Fruit fly (Drosophila melanogaster) whole organism, prepupa: ENCODE results near the gene CG34247.

Source experiments
- Blimp-1 ChIP-seq: fragments of 200-800 bp; sonication (Bioruptor generic); optimal IDR thresholded peaks from 3 replicates; lab custom pipeline; 2017; ENCODE audit warnings: missing biosample characterization, missing genetic modification characterization, mild to moderate bottlenecking, moderate library complexity, missing genetic modification reagents
- CG10631 ChIP-seq: fragments of 200-800 bp; sonication (Bioruptor generic); optimal IDR thresholded peaks from 2 replicates; lab custom pipeline; 2016; ENCODE audit warnings: missing biosample characterization, missing genetic modification characterization
- CG10669 ChIP-seq: fragments of 200-800 bp; sonication (Bioruptor generic); optimal IDR thresholded peaks from 3 replicates; lab custom pipeline; 2018; ENCODE audit warnings: missing biosample characterization, mild to moderate bottlenecking, missing genetic modification characterization, moderate library complexity
- CG11294 ChIP-seq: fragments of 200-800 bp; sonication (Bioruptor generic); IDR thresholded peaks from 2 replicates; pipeline ENCODE4 v1.3.6; 2022; ENCODE audit warnings: missing biosample characterization, missing genetic modification characterization
- CG11762 ChIP-seq: fragments of 200-800 bp; sonication (Bioruptor generic); optimal IDR thresholded peaks from 3 replicates; lab custom pipeline; 2016; ENCODE audit warnings: missing biosample characterization, missing genetic modification characterization; ENCODE audit not compliant: insufficient read depth
- CG11902 ChIP-seq: fragments of 200-800 bp; sonication (Bioruptor generic); optimal IDR thresholded peaks from 3 replicates; lab custom pipeline; 2016; ENCODE audit warnings: missing biosample characterization, missing genetic modification characterization
- CG15336 ChIP-seq: fragments of 200-800 bp; sonication (Bioruptor generic); IDR thresholded peaks from 2 replicates; pipeline ENCODE4 v1.3.6; 2022; ENCODE audit warnings: missing biosample characterization, missing genetic modification characterization
- CG1621 ChIP-seq: fragments of 200-800 bp; sonication (Bioruptor generic); optimal IDR thresholded peaks from 3 replicates; lab custom pipeline; 2018; ENCODE audit warnings: missing biosample characterization, mild to moderate bottlenecking, missing genetic modification characterization
- CG16779 ChIP-seq: fragments of 200-800 bp; sonication (Bioruptor generic); optimal IDR thresholded peaks from 3 replicates; lab custom pipeline; 2017; ENCODE audit warnings: missing biosample characterization, mild to moderate bottlenecking, missing genetic modification characterization
- CG3032 ChIP-seq: fragments of 200-800 bp; optimal IDR thresholded peaks from 2 replicates; lab custom pipeline; 2019; ENCODE audit warnings: missing biosample characterization, mild to moderate bottlenecking, missing genetic modification characterization, moderate library complexity
- CG31627 ChIP-seq: fragments of 200-800 bp; sonication (Bioruptor generic); optimal IDR thresholded peaks from 3 replicates; lab custom pipeline; 2016; ENCODE audit warnings: missing biosample characterization, missing genetic modification characterization
- CG32006 ChIP-seq: fragments of 200-800 bp; sonication (Bioruptor generic); optimal IDR thresholded peaks from 3 replicates; lab custom pipeline; 2017; ENCODE audit warnings: missing biosample characterization, mild to moderate bottlenecking, missing genetic modification characterization
- CG34406 ChIP-seq: fragments of 200-800 bp; sonication (Bioruptor generic); optimal IDR thresholded peaks from 3 replicates; lab custom pipeline; 2016; ENCODE audit warnings: missing biosample characterization, missing genetic modification characterization
- CG6276 ChIP-seq: fragments of 200-800 bp; sonication (Bioruptor generic); optimal IDR thresholded peaks from 2 replicates; lab custom pipeline; 2017; ENCODE audit warnings: missing biosample characterization, mild to moderate bottlenecking, missing genetic modification characterization
- CG6792 ChIP-seq: fragments of 200-800 bp; sonication (Bioruptor generic); optimal IDR thresholded peaks from 3 replicates; lab custom pipeline; 2016; ENCODE audit warnings: missing biosample characterization, missing genetic modification characterization
- CG6808 ChIP-seq: fragments of 200-800 bp; sonication (Bioruptor generic); optimal IDR thresholded peaks from 3 replicates; lab custom pipeline; 2017; ENCODE audit warnings: missing biosample characterization, missing genetic modification characterization, mild to moderate bottlenecking, moderate library complexity, missing genetic modification reagents
- CG6854 ChIP-seq: fragments of 200-800 bp; sonication (Bioruptor generic); optimal IDR thresholded peaks from 2 replicates; lab custom pipeline; 2017; ENCODE audit warnings: missing biosample characterization, mild to moderate bottlenecking, missing genetic modification characterization
- CG7368 ChIP-seq: fragments of 200-800 bp; sonication (Bioruptor generic); optimal IDR thresholded peaks from 3 replicates; lab custom pipeline; 2016; ENCODE audit warnings: missing biosample characterization, missing genetic modification characterization
- CG8119 ChIP-seq: fragments of 200-800 bp; sonication (Bioruptor generic); IDR thresholded peaks from 3 replicates; pipeline ENCODE4 v1.3.6; 2022; ENCODE audit warnings: missing biosample characterization, missing genetic modification characterization
- CG8319 ChIP-seq: fragments of 200-800 bp; sonication (Bioruptor generic); optimal IDR thresholded peaks from 3 replicates; lab custom pipeline; 2016; ENCODE audit warnings: missing biosample characterization, missing genetic modification characterization
- CG8632 ChIP-seq: fragments of 200-800 bp; sonication (Bioruptor generic); optimal IDR thresholded peaks from 3 replicates; lab custom pipeline; 2016; ENCODE audit warnings: missing biosample characterization, missing genetic modification characterization
- CG9139 ChIP-seq: fragments of 200-800 bp; sonication (Bioruptor generic); optimal IDR thresholded peaks from 3 replicates; lab custom pipeline; 2017; ENCODE audit warnings: missing biosample characterization, mild to moderate bottlenecking, missing genetic modification characterization
- Eip75B ChIP-seq: fragments of 200-800 bp; sonication (Bioruptor generic); optimal IDR thresholded peaks from 3 replicates; lab custom pipeline; 2016; ENCODE audit warnings: missing biosample characterization, missing genetic modification characterization
- Eip78C ChIP-seq: fragments of 200-800 bp; sonication (Bioruptor generic); peaks from one replicate; lab custom pipeline; 2016; ENCODE audit warnings: missing biosample characterization, missing genetic modification characterization
- Eip93F ChIP-seq: fragments of 200-800 bp; sonication (Bioruptor generic); optimal IDR thresholded peaks from 2 replicates; lab custom pipeline; 2016; ENCODE audit warnings: missing biosample characterization, mild to moderate bottlenecking, missing genetic modification characterization
- Ets21C ChIP-seq: fragments of 200-800 bp; sonication (Bioruptor generic); optimal IDR thresholded peaks from 3 replicates; lab custom pipeline; 2016; ENCODE audit warnings: missing biosample characterization, missing genetic modification characterization
- Ets96B ChIP-seq: fragments of 200-800 bp; optimal IDR thresholded peaks from 2 replicates; lab custom pipeline; 2019; ENCODE audit warnings: missing biosample characterization, mild to moderate bottlenecking, missing genetic modification characterization, moderate library complexity
- Gug ChIP-seq: fragments of 200-800 bp; sonication (Bioruptor generic); IDR thresholded peaks from 2 replicates; pipeline ENCODE4 v1.3.6; 2022; ENCODE audit warnings: missing biosample characterization, missing genetic modification characterization
- Hr38 ChIP-seq: sonication (Bioruptor generic); optimal IDR thresholded peaks from 2 replicates; lab custom pipeline; 2016; ENCODE audit warnings: missing biosample characterization, missing genetic modification characterization
- Hr39 ChIP-seq: fragments of 200-800 bp; sonication (Bioruptor generic); optimal IDR thresholded peaks from 2 replicates; lab custom pipeline; 2016; ENCODE audit warnings: missing biosample characterization, missing genetic modification characterization
- Hr4 ChIP-seq: fragments of 200-800 bp; sonication (Bioruptor generic); optimal IDR thresholded peaks from 3 replicates; lab custom pipeline; 2016; ENCODE audit warnings: missing biosample characterization, missing genetic modification characterization
- Lpt ChIP-seq: fragments of 200-800 bp; sonication (Bioruptor generic); optimal IDR thresholded peaks from 3 replicates; lab custom pipeline; 2016; ENCODE audit warnings: missing biosample characterization, missing genetic modification characterization
- Met ChIP-seq: fragments of 200-800 bp; sonication (Bioruptor generic); optimal IDR thresholded peaks from 3 replicates; lab custom pipeline; 2016; ENCODE audit warnings: missing biosample characterization, missing genetic modification characterization
- OdsH ChIP-seq: fragments of 200-800 bp; sonication (Bioruptor generic); optimal IDR thresholded peaks from 3 replicates; lab custom pipeline; 2016; ENCODE audit warnings: missing biosample characterization, missing genetic modification characterization
- Smox ChIP-seq: fragments of 200-800 bp; sonication (Bioruptor generic); optimal IDR thresholded peaks from 3 replicates; lab custom pipeline; 2016; ENCODE audit warnings: missing biosample characterization, missing genetic modification characterization
- Sox102F ChIP-seq: fragments of 200-800 bp; sonication (Bioruptor generic); optimal IDR thresholded peaks from 2 replicates; lab custom pipeline; 2016; ENCODE audit warnings: missing biosample characterization, mild to moderate bottlenecking, missing genetic modification characterization
- Sox14 ChIP-seq: fragments of 200-800 bp; sonication (Bioruptor generic); optimal IDR thresholded peaks from 3 replicates; lab custom pipeline; 2016; ENCODE audit warnings: missing biosample characterization, missing genetic modification characterization
- Sox15 ChIP-seq: fragments of 200-800 bp; sonication (Bioruptor generic); optimal IDR thresholded peaks from 3 replicates; lab custom pipeline; 2016; ENCODE audit warnings: missing biosample characterization, missing genetic modification characterization
- achi ChIP-seq: fragments of 200-800 bp; sonication (Bioruptor generic); optimal IDR thresholded peaks from 3 replicates; lab custom pipeline; 2016; ENCODE audit warnings: missing biosample characterization, missing genetic modification characterization
- acj6 ChIP-seq: fragments of 200-800 bp; sonication (Bioruptor generic); optimal IDR thresholded peaks from 3 replicates; lab custom pipeline; 2016; ENCODE audit warnings: missing biosample characterization, missing genetic modification characterization
- eg ChIP-seq: fragments of 200-800 bp; sonication (Bioruptor generic); IDR thresholded peaks from 3 replicates; pipeline ENCODE4 v1.3.6; 2022; ENCODE audit warnings: missing biosample characterization, missing genetic modification characterization
- esn ChIP-seq: fragments of 200-800 bp; sonication (Bioruptor generic); optimal IDR thresholded peaks from 2 replicates; lab custom pipeline; 2016; ENCODE audit warnings: missing biosample characterization, mild to moderate bottlenecking, missing genetic modification characterization, moderate library complexity
- fd59A ChIP-seq: fragments of 200-800 bp; sonication (Bioruptor generic); optimal IDR thresholded peaks from 2 replicates; lab custom pipeline; 2017; ENCODE audit warnings: missing biosample characterization, mild to moderate bottlenecking, missing genetic modification characterization, missing genetic modification reagents
- fd85E ChIP-seq: fragments of 200-800 bp; sonication (Bioruptor generic); optimal IDR thresholded peaks from 3 replicates; lab custom pipeline; 2016; ENCODE audit warnings: missing biosample characterization, missing genetic modification characterization
- fkh ChIP-seq: fragments of 200-800 bp; sonication (Bioruptor generic); optimal IDR thresholded peaks from 3 replicates; lab custom pipeline; 2017; ENCODE audit warnings: missing biosample characterization, mild to moderate bottlenecking, missing genetic modification characterization, moderate library complexity
- lz ChIP-seq: fragments of 200-800 bp; sonication (Bioruptor generic); optimal IDR thresholded peaks from 3 replicates; lab custom pipeline; 2016; ENCODE audit warnings: missing biosample characterization, missing genetic modification characterization
- net ChIP-seq: fragments of 200-800 bp; sonication (Bioruptor generic); optimal IDR thresholded peaks from 3 replicates; lab custom pipeline; 2016; ENCODE audit warnings: missing biosample characterization, missing genetic modification characterization
- pdm3 ChIP-seq: fragments of 200-800 bp; sonication (Bioruptor generic); optimal IDR thresholded peaks from 3 replicates; lab custom pipeline; 2016; ENCODE audit warnings: missing biosample characterization, missing genetic modification characterization
- spab ChIP-seq: fragments of 200-800 bp; sonication (Bioruptor generic); optimal IDR thresholded peaks from 2 replicates; lab custom pipeline; 2017; ENCODE audit warnings: missing biosample characterization, mild to moderate bottlenecking, missing genetic modification characterization, missing genetic modification reagents
- svp ChIP-seq: fragments of 200-800 bp; sonication (Bioruptor generic); peaks from one replicate; lab custom pipeline; 2016; ENCODE audit warnings: missing biosample characterization, missing genetic modification characterization
- topi ChIP-seq: fragments of 200-800 bp; sonication (Bioruptor generic); optimal IDR thresholded peaks from 3 replicates; lab custom pipeline; 2016; ENCODE audit warnings: missing biosample characterization, missing genetic modification characterization
- vri ChIP-seq: fragments of 200-800 bp; sonication (Bioruptor generic); optimal IDR thresholded peaks from 3 replicates; lab custom pipeline; 2016; ENCODE audit warnings: missing biosample characterization, mild to moderate bottlenecking, missing genetic modification characterization

The CG34247 gene

DNA sequence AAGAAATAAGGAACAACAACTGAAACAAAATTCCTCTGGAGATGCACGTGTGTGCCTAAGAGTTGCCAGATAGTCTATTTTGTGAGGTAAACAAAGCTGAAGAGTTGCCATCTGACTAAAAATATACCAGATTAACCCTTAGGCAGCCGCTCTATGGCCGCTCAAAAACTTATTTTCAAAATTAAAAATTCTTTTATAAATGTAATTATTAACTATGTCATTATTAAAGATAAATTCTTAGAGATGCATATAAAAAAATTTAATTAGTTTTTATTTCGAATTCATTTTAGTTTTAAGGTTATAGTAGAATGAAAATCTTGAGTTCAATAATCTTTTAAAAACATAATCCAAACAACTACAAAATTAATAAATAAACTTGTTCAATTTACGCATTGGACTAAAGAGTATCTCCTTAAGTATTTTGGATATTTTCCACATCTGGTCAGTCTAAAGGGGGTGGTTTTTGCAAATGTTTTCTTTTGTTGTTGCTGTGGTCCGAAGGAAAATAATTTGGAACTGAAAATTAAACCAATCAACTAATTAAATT is 32.7 kb downstream of the CG34247 start, which contains the start of gene Tmx3:
Gene Tmx3, plus strand, starts transcription at position 442 of the 547 bp plus-strand sequence.
- TF ChIP-seq Blimp-1, result peak; percentile 42
- peak; percentile 53 for TF ChIP-seq CG6808
- peak; percentile 69 for TF ChIP-seq Hr39 (GFP tag; lab: Kevin White, UChicago)
- TF ChIP-seq Eip93F (GFP tag; lab: Kevin White, UChicago), result peak; percentile 29
- TF ChIP-seq pdm3 (GFP tag; lab: Kevin White, UChicago), result peak; percentile 80
- TF ChIP-seq eg (GFP tag; lab: Robert Waterston, UW), result no peak; the same call in 1 of the 3 replicates
- TF ChIP-seq CG34406 (GFP tag; lab: Kevin White, UChicago), result peak; percentile 82
- TF ChIP-seq CG3032, result peak; percentile 89
- TF ChIP-seq OdsH, result peak; percentile 89
- TF ChIP-seq Hr38, result no peak
- peak; percentile 79 for TF ChIP-seq lz
- TF ChIP-seq CG9139 (GFP tag; lab: Kevin White, UChicago), result no peak
- peak; percentile 85 for TF ChIP-seq CG15336
- TF ChIP-seq CG10631, result peak; percentile 91
- TF ChIP-seq Met, result peak; percentile 76
- peak; percentile 87 for TF ChIP-seq CG11294 (GFP tag; lab: Robert Waterston, UW)
- peak; percentile 90 for TF ChIP-seq svp (GFP tag; lab: Kevin White, UChicago)
- TF ChIP-seq CG6854 (GFP tag; lab: Kevin White, UChicago), result no peak
- TF ChIP-seq CG16779 (tag; lab: Kevin White, UChicago), result no peak
- TF ChIP-seq CG31627 (GFP tag; lab: Kevin White, UChicago), result peak; percentile 74
- TF ChIP-seq Sox14, result peak; percentile 69
- peak; percentile 44 for TF ChIP-seq CG8319
- no peak for TF ChIP-seq Smox (GFP tag; lab: Kevin White, UChicago)
- TF ChIP-seq CG11762 (GFP tag; lab: Kevin White, UChicago), result peak; percentile 41
- peak; percentile 39 for TF ChIP-seq CG7368 (GFP tag; lab: Kevin White, UChicago)
- TF ChIP-seq fd85E, result no peak
- TF ChIP-seq vri, result no peak
- TF ChIP-seq CG1621, result no peak
- TF ChIP-seq CG32006 (GFP tag; lab: Kevin White, UChicago), result peak; percentile 86
- peak; percentile 74 for TF ChIP-seq Sox15
- TF ChIP-seq CG8632 (GFP tag; lab: Kevin White, UChicago), result peak; percentile 80
- peak; percentile 86 for TF ChIP-seq Ets96B (tag; lab: Kevin White, UChicago)
- TF ChIP-seq CG6276 (GFP tag; lab: Kevin White, UChicago), result no peak
- TF ChIP-seq fd59A (GFP tag; lab: Kevin White, UChicago), result peak; percentile 52
- peak; percentile 84; the same call in 2 of the 3 replicates for TF ChIP-seq CG8119
- peak; percentile 75 for TF ChIP-seq net (GFP tag; lab: Kevin White, UChicago)
- peak; percentile 86 for TF ChIP-seq acj6
- peak; percentile 83 for TF ChIP-seq esn
- no peak for TF ChIP-seq Lpt
- TF ChIP-seq CG10669 (GFP tag; lab: Kevin White, UChicago), result peak; percentile 71
- peak; percentile 80 for TF ChIP-seq CG6792 (GFP tag; lab: Kevin White, UChicago)
- TF ChIP-seq Eip75B (GFP tag; lab: Kevin White, UChicago), result peak; percentile 67
- TF ChIP-seq spab (GFP tag; lab: Kevin White, UChicago), result no peak
- peak; percentile 58 for TF ChIP-seq Sox102F (GFP tag; lab: Kevin White, UChicago)
- peak; percentile 64 for TF ChIP-seq CG11902 (GFP tag; lab: Kevin White, UChicago)
- peak; percentile 72 for TF ChIP-seq topi (GFP tag; lab: Kevin White, UChicago)
- TF ChIP-seq Ets21C (GFP tag; lab: Kevin White, UChicago), result peak; percentile 60
- peak; percentile 92 for TF ChIP-seq Eip78C (GFP tag; lab: Kevin White, UChicago)
- TF ChIP-seq fkh (GFP tag; lab: Kevin White, UChicago), result peak; percentile 98
- TF ChIP-seq Gug (GFP tag; lab: Robert Waterston, UW), result peak; percentile 89
- peak; percentile 78 for TF ChIP-seq achi (GFP tag; lab: Kevin White, UChicago)
- TF ChIP-seq Hr4 (GFP tag; lab: Kevin White, UChicago), result peak; percentile 74
